Fruit fly (Drosophila melanogaster): ENCODE measurements around the gene Ugt305A1.
A peak's percentile ranks its signal among the peaks of the same experiment; 100 is the strongest.

Gene Ugt305A1

dm6 chr3L:4108844-4109494 is 49.4 kb downstream of the Ugt305A1 start:
- TF ChIP-seq Rel (GFP tag; optimal IDR thresholded peaks at IDR 0.05) (no peak), Rel (tag; optimal IDR thresholded peaks at IDR 0.05) (no peak), Sp1 (GFP tag; optimal IDR thresholded peaks at IDR 0.05) (peak; percentile 26), Jra (GFP tag; optimal IDR thresholded peaks at IDR 0.05) (peak; percentile 21), fru (GFP tag; optimal IDR thresholded peaks at IDR 0.05) (peak; percentile 59), dmrt93B (GFP tag; optimal IDR thresholded peaks at IDR 0.05) (peak; percentile 2), br (GFP tag; optimal IDR thresholded peaks at IDR 0.05) (peak; percentile 44), woc (GFP tag; optimal IDR thresholded peaks at IDR 0.05) (peak; percentile 28), Hnf4 (GFP tag; optimal IDR thresholded peaks at IDR 0.05) (no peak), h (GFP tag; optimal IDR thresholded peaks at IDR 0.05) (peak; percentile 46), sv (GFP tag; optimal IDR thresholded peaks at IDR 0.05) (peak; percentile 67), Hr83 (GFP tag; optimal IDR thresholded peaks at IDR 0.05; ENCODE audit: poor library complexity, severe bottlenecking) (no peak), rgr (GFP tag; optimal IDR thresholded peaks at IDR 0.05) (peak; percentile 36), dsf (GFP tag; optimal IDR thresholded peaks at IDR 0.05; ENCODE audit: borderline replicate concordance) (no peak), Dfd (GFP tag; optimal IDR thresholded peaks at IDR 0.05) (no peak), psq (GFP tag; optimal IDR thresholded peaks at IDR 0.05) (peak; percentile 27), HLH106 (tag; optimal IDR thresholded peaks at IDR 0.05) (peak; percentile 28), foxo (GFP tag; optimal IDR thresholded peaks at IDR 0.05) (peak in 1 of 2 experiments; percentile 27), ey (GFP tag; optimal IDR thresholded peaks at IDR 0.05) (peak; percentile 29)

- no peak for TF ChIP-seq Hr83 (GFP tag; optimal IDR thresholded peaks at IDR 0.05; ENCODE audit: poor library complexity, severe bottlenecking)
- no peak for TF ChIP-seq ey (GFP tag; optimal IDR thresholded peaks at IDR 0.05)
- TF ChIP-seq Rel (GFP tag; optimal IDR thresholded peaks at IDR 0.05): no peak
- TF ChIP-seq Rel (tag; optimal IDR thresholded peaks at IDR 0.05): no peak
- no peak for TF ChIP-seq Dfd (GFP tag; optimal IDR thresholded peaks at IDR 0.05)
- no peak for TF ChIP-seq dmrt93B (GFP tag; optimal IDR thresholded peaks at IDR 0.05)
- TF ChIP-seq N (GFP tag; optimal IDR thresholded peaks at IDR 0.05): no peak
- no peak for TF ChIP-seq psq (GFP tag; optimal IDR thresholded peaks at IDR 0.05)
- no peak for TF ChIP-seq fru (GFP tag; optimal IDR thresholded peaks at IDR 0.05)
- no peak for TF ChIP-seq woc (GFP tag; optimal IDR thresholded peaks at IDR 0.05)
- TF ChIP-seq GATAd (GFP tag; optimal IDR thresholded peaks at IDR 0.05): no peak
- TF ChIP-seq Vsx2 (GFP tag; optimal IDR thresholded peaks at IDR 0.05; ENCODE audit: partially characterized antibody): no peak
- TF ChIP-seq dl (GFP tag; optimal IDR thresholded peaks at IDR 0.05; ENCODE audit: insufficient read depth in 1 of 2, partially characterized antibody in 2 of 2): no peak
- TF ChIP-seq pan (optimal IDR thresholded peaks at IDR 0.05): no peak
- no peak for TF ChIP-seq br (GFP tag; optimal IDR thresholded peaks at IDR 0.05)
- no peak for TF ChIP-seq CG9705 (GFP tag; optimal IDR thresholded peaks at IDR 0.05)
- TF ChIP-seq CG32264 (GFP tag; optimal IDR thresholded peaks at IDR 0.05): no peak
- no peak for TF ChIP-seq h (GFP tag; optimal IDR thresholded peaks at IDR 0.05)
Measured at dm6 chr3L:4110212-4110611, 50.6 kb downstream of the Ugt305A1 start.

Data from whole organism, wandering third instar larva.